Fruit fly (Drosophila melanogaster): ENCODE measurements around the gene CG34269.

The CG34269 gene

dm6 chr3L:510823-511227 is 17.3 kb upstream of the CG34269 start:
- TF ChIP-seq Sin3A (optimal IDR thresholded peaks at IDR 0.05), result no peak

- TF ChIP-seq Myc (optimal IDR thresholded peaks at IDR 0.05) (no peak), ttk (optimal IDR thresholded peaks at IDR 0.05) (no peak), h (optimal IDR thresholded peaks at IDR 0.05) (no peak), Sin3A (optimal IDR thresholded peaks at IDR 0.05) (no peak), insv (optimal IDR thresholded peaks at IDR 0.05) (no peak)
These were observed 16.4 kb upstream of the CG34269 start for dm6 chr3L:511755-512209.

DNA sequence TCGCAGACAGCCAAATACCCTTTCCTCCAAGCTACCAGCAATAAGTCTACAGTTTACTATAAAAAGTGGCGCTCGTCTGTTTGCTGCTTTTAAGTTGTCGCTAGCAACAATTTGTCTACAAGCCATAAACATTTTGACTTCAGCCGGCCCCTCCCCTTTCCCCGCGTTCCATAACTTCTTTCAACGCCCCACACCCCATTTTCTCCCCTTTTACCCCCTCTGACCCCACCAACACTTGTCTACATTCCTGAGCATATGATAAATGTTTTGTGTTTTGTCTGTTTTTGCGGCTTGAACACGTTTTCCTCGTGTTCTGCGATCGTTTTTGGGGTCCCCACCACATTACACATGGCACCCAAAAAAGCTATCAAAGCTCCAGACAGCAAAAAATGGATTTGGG is 14.5 kb upstream of the CG34269 start:
- TF ChIP-seq h (optimal IDR thresholded peaks at IDR 0.05) (no peak), Myc (optimal IDR thresholded peaks at IDR 0.05) (no peak), ttk (optimal IDR thresholded peaks at IDR 0.05) (no peak), Sin3A (optimal IDR thresholded peaks at IDR 0.05) (no peak), insv (optimal IDR thresholded peaks at IDR 0.05) (no peak), psq (optimal IDR thresholded peaks at IDR 0.05) (no peak)

- TF ChIP-seq insv (optimal IDR thresholded peaks at IDR 0.05), result no peak
- TF ChIP-seq psq (optimal IDR thresholded peaks at IDR 0.05), result no peak
- TF ChIP-seq h (optimal IDR thresholded peaks at IDR 0.05), result no peak
- no peak for TF ChIP-seq Myc (optimal IDR thresholded peaks at IDR 0.05)
- TF ChIP-seq ttk (optimal IDR thresholded peaks at IDR 0.05), result no peak
- TF ChIP-seq Sin3A (optimal IDR thresholded peaks at IDR 0.05), result no peak
These were observed 12.5 kb upstream of the CG34269 start for dm6 chr3L:515614-516013.

DNA sequence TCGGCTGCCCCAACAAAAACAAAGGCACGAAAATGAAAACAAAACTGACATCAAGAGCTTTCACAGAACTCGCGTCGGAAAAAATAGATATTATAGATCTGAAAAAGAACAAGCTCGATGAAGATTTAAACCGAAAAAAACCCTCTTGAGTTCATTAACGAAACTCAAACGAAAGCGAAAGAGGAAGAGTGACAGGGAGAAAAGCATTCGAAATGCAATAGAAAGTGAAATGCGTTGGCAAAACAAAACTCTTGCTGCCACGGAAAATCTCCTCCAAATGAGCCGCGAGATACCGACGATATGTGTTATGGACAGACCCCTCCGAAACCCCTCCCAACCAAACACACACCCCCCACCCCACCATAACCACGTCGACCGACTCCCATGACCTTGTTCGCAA is 11.6 kb upstream of the CG34269 start:
- TF ChIP-seq ttk (optimal IDR thresholded peaks at IDR 0.05) (no peak), insv (optimal IDR thresholded peaks at IDR 0.05) (no peak), psq (optimal IDR thresholded peaks at IDR 0.05) (no peak), Myc (optimal IDR thresholded peaks at IDR 0.05) (no peak), Sin3A (optimal IDR thresholded peaks at IDR 0.05) (no peak), h (optimal IDR thresholded peaks at IDR 0.05) (no peak)

DNA sequence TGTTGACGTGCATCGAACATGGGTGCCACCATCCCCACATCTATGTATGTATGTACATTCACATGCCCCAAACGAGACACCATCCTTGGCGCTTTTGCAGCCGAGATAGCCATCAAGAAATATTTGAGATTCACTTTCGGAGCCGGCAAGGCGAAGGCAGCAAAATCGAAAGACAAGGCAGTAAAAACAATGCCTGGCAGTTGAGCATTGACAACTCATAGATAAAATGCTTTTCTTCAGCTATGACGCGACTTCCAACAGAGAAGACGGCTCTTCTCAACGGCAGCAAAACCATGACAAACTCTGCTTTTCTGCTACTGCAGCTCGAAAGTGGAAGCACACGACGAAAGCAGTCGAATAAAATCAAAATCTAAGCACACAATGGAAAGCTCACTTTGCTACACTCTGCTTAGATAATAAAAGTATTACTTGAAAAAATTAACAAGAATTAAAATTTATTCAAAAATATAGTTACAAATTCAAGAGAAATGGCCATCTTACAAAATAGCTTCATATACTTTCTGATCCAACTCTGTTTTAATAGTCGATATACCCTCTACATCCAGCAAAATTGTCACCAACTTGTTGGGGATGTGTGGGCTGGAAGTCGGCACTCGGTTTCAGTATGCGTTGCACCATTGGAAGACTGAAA is 11.1 kb upstream of the CG34269 start:
- TF ChIP-seq Sin3A (optimal IDR thresholded peaks at IDR 0.05) (no peak), insv (optimal IDR thresholded peaks at IDR 0.05) (no peak), Myc (optimal IDR thresholded peaks at IDR 0.05) (no peak), ttk (optimal IDR thresholded peaks at IDR 0.05) (no peak), h (optimal IDR thresholded peaks at IDR 0.05) (no peak), psq (optimal IDR thresholded peaks at IDR 0.05) (no peak)

DNA sequence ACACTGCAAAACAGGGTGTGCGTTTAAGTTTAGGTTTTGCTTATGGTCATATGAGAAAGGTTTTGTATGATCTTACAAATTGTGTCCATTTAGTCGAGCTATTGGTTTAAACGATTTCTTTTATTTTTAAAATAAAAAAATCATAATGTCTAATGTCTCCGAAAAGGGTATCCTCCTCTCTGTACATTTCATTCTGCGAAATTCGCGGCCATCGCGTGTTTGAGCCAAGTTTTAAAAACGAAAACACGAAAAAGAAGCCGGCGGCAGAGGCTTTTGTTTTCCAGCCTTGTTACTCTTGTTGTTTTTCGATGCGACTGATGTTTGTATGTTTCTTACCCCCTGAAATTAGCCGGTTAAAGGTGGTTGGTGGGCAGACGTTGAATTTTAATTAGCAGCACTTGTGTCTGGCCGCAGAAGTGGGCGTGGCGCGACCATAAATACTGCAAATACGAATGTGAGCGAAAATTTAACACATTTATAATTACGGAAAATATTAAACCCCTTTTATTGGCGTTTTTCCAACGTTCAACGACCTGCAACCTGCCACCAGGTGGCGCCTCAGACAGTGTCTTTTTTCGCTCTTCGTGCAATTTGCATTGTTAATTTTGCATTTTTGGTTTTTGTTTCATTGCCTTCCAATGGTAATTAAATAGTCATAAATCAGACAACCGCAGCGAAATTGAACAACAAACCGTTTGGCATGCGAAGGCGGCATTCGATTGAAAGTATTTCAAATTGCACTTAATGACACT is 7.5 kb upstream of the CG34269 start:
- TF ChIP-seq insv (optimal IDR thresholded peaks at IDR 0.05), result no peak
- TF ChIP-seq Myc (optimal IDR thresholded peaks at IDR 0.05), result no peak
- TF ChIP-seq h (optimal IDR thresholded peaks at IDR 0.05), result no peak
- no peak for TF ChIP-seq Sin3A (optimal IDR thresholded peaks at IDR 0.05)
- TF ChIP-seq ttk (optimal IDR thresholded peaks at IDR 0.05), result no peak
- no peak for TF ChIP-seq psq (optimal IDR thresholded peaks at IDR 0.05)

DNA sequence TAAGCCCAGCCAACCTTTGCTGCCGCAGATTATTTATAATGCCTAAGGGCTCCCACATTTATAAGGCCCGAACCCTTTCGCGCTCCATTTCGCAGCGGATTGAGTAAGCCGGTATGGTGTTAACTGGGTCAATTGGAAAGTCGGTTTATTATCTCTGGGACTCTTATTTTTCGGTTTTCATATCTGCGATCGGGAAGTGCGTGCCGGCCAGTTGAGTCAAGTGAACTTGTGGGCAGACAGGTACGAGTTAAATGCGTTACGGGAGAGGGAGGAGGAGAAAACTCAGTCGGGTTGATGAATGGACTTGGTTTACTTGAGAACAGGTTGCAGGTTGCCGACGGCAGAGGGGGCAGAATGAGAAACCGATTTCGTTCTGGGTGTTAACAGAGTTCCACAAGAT is 3.9 kb upstream of the CG34269 start:
- TF ChIP-seq h (optimal IDR thresholded peaks at IDR 0.05), result no peak
- TF ChIP-seq psq (optimal IDR thresholded peaks at IDR 0.05), result no peak
- TF ChIP-seq Myc (optimal IDR thresholded peaks at IDR 0.05), result no peak
- no peak for TF ChIP-seq ttk (optimal IDR thresholded peaks at IDR 0.05)
- no peak for TF ChIP-seq insv (optimal IDR thresholded peaks at IDR 0.05)
- no peak for TF ChIP-seq Sin3A (optimal IDR thresholded peaks at IDR 0.05)

dm6 chr3L:530813-531212 is 2.7 kb downstream of the CG34269 start:
- no peak for TF ChIP-seq h (optimal IDR thresholded peaks at IDR 0.05)
- TF ChIP-seq Sin3A (optimal IDR thresholded peaks at IDR 0.05), result no peak
- TF ChIP-seq Myc (optimal IDR thresholded peaks at IDR 0.05), result no peak
- no peak for TF ChIP-seq insv (optimal IDR thresholded peaks at IDR 0.05)
- TF ChIP-seq ttk (optimal IDR thresholded peaks at IDR 0.05), result no peak
- TF ChIP-seq psq (optimal IDR thresholded peaks at IDR 0.05), result no peak

dm6 chr3L:531280-531853 is 3.2 kb downstream of the CG34269 start:
- TF ChIP-seq h (optimal IDR thresholded peaks at IDR 0.05) (no peak), Sin3A (optimal IDR thresholded peaks at IDR 0.05) (no peak), Myc (optimal IDR thresholded peaks at IDR 0.05) (no peak), ttk (optimal IDR thresholded peaks at IDR 0.05) (no peak), psq (optimal IDR thresholded peaks at IDR 0.05) (no peak), insv (optimal IDR thresholded peaks at IDR 0.05) (no peak)

- TF ChIP-seq h (optimal IDR thresholded peaks at IDR 0.05) (no peak), ttk (optimal IDR thresholded peaks at IDR 0.05) (no peak), Sin3A (optimal IDR thresholded peaks at IDR 0.05) (no peak)
These were observed 5.7 kb downstream of the CG34269 start for dm6 chr3L:533807-534206.

DNA sequence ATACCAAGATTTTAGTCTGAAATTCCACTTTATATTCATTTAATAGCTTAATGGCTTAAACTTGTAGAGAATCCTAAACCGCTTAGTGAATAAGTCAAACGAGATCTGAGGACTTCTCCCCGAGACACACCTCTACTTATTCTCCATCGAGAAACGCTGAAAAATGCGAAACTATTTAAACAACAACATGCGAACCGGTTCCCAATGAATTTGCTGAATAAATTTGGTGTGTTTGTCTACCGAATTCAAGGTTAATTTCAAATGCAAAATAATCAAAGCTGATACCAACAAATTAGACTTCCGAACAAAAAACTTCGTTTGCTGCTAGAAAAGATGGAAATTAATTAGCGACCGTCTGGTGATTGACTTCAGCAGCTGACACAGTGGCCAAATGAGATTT is 8.0 kb downstream of the CG34269 start:
- TF ChIP-seq h (optimal IDR thresholded peaks at IDR 0.05) (no peak), insv (optimal IDR thresholded peaks at IDR 0.05) (no peak)

Measured in Kc167 (cell line).